ENCODE assay signal across 1 fruit fly cellular context in the genomic region with DNA sequence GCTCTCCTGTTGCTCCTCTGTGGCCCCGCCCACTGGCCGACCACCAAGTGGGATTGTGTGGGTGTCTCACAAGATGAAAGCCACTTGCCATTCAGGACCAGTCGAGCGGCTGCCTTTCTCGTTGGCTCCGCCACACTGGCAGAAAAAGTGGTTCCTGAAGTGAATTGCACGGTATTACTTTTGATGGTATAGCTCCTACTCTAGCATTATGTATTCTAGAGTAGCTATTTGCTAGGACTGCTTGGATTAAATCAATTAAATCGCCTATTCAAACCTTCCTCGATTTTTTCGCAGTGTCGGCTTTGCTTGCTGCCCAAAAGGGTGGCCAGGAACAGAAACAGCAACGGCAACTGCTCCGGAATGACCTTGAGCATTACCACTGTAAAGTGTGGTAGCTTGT.
TF ChIP-seq lines count a peak whose summit lies in the region.

No protein-coding gene starts in this region.

TF ChIP-seq in whole organism, embryonic, 481 proteins besides CTCF, POLR2A, EP300 and RAD21 (continued from another document and continues in another):
- TF ChIP-seq CG8924 (tag; optimal IDR thresholded peaks at IDR 0.05; lab: Kevin White, UChicago) (no peak), lmd (GFP tag; IDR thresholded peaks at IDR 0.05; lab: Robert Waterston, UW) (peak; percentile 60), CG8944 (GFP tag; optimal IDR thresholded peaks at IDR 0.05; lab: Kevin White, UChicago) (no peak), CG13123 (GFP tag; optimal IDR thresholded peaks at IDR 0.05; lab: Kevin White, UChicago) (no peak), CG1832 (GFP tag; optimal IDR thresholded peaks at IDR 0.05; lab: Kevin White, UChicago) (no peak), CG7839 (tag; optimal IDR thresholded peaks at IDR 0.05; lab: Kevin White, UChicago) (peak; percentile 51), CG13287 (GFP tag; IDR thresholded peaks at IDR 0.05; lab: Robert Waterston, UW; ENCODE audit: partially characterized antibody) (no peak), CG10209 (GFP tag; optimal IDR thresholded peaks at IDR 0.05; lab: Kevin White, UChicago) (peak; percentile 9), CG13424 (tag; optimal IDR thresholded peaks at IDR 0.05; lab: Kevin White, UChicago) (no peak), B-H2 (GFP tag; optimal IDR thresholded peaks at IDR 0.05; lab: Kevin White, UChicago) (no peak), Neu2 (GFP tag; optimal IDR thresholded peaks at IDR 0.05; lab: Kevin White, UChicago; ENCODE audit: borderline replicate concordance) (no peak), dati (GFP tag; IDR thresholded peaks at IDR 0.05; lab: Robert Waterston, UW) (no peak), slbo (GFP tag; IDR thresholded peaks at IDR 0.05; lab: Robert Waterston, UW) (peak; percentile 68), Dfd (GFP tag; optimal IDR thresholded peaks at IDR 0.05; lab: Kevin White, UChicago) (no peak), br (optimal IDR thresholded peaks at IDR 0.05; lab: Kevin White, UChicago) (no peak), Asciz (GFP tag; optimal IDR thresholded peaks at IDR 0.05; lab: Kevin White, UChicago) (no peak), ro (GFP tag; IDR thresholded peaks at IDR 0.05; lab: Robert Waterston, UW) (no peak), CG10147 (GFP tag; optimal IDR thresholded peaks at IDR 0.05; lab: Kevin White, UChicago) (peak; percentile 34), Kr (GFP tag; optimal IDR thresholded peaks at IDR 0.05; lab: Kevin White, UChicago) (no peak), CG8478 (optimal IDR thresholded peaks at IDR 0.05; lab: Kevin White, UChicago) (no peak), CG14050 (GFP tag; IDR thresholded peaks at IDR 0.05; lab: Robert Waterston, UW) (no peak), jing (GFP tag; optimal IDR thresholded peaks at IDR 0.05; lab: Kevin White, UChicago) (no peak), CG8359 (GFP tag; optimal IDR thresholded peaks at IDR 0.05; lab: Kevin White, UChicago; ENCODE audit: borderline replicate concordance) (no peak), org-1 (GFP tag; optimal IDR thresholded peaks at IDR 0.05; lab: Kevin White, UChicago) (no peak), CG11696 (GFP tag; IDR thresholded peaks at IDR 0.05; lab: Robert Waterston, UW) (0 out of 2 replicates have a peak, but pooled peaks have one; percentile 24), GATAe (GFP tag; conservative IDR thresholded peaks at IDR 0.05; lab: Robert Waterston, UW) (no peak; the same call in 1 of the 2 replicates), CG2712 (tag; optimal IDR thresholded peaks at IDR 0.05; lab: Kevin White, UChicago) (peak; percentile 3), ci (GFP tag; IDR thresholded peaks at IDR 0.05; lab: Robert Waterston, UW) (no peak), Dek (tag; optimal IDR thresholded peaks at IDR 0.05; lab: Kevin White, UChicago) (no peak), run (tag; optimal IDR thresholded peaks at IDR 0.05; lab: Kevin White, UChicago) (no peak), trem (tag; optimal IDR thresholded peaks at IDR 0.05; lab: Kevin White, UChicago) (no peak), CG10959 (GFP tag; IDR thresholded peaks at IDR 0.05; lab: Robert Waterston, UW) (0 out of 2 replicates have a peak, but pooled peaks have one; percentile 9), pfk (GFP tag; optimal IDR thresholded peaks at IDR 0.05; lab: Kevin White, UChicago) (no peak), so (GFP tag; IDR thresholded peaks at IDR 0.05; lab: Robert Waterston, UW) (no peak), CkIIα-i1 (GFP tag; IDR thresholded peaks at IDR 0.05; lab: Robert Waterston, UW) (no peak), croc (GFP tag; conservative IDR thresholded peaks at IDR 0.05; lab: Robert Waterston, UW) (no peak), chn (GFP tag; optimal IDR thresholded peaks at IDR 0.05; lab: Kevin White, UChicago) (no peak), dpn (GFP tag; optimal IDR thresholded peaks at IDR 0.05; lab: Kevin White, UChicago) (peak in 1 of 2 experiments; percentile 18), CG6813 (GFP tag; optimal IDR thresholded peaks at IDR 0.05; lab: Kevin White, UChicago) (no peak), CG13624 (GFP tag; optimal IDR thresholded peaks at IDR 0.05; lab: Kevin White, UChicago) (peak; percentile 48), ems (GFP tag; optimal IDR thresholded peaks at IDR 0.05; lab: Kevin White, UChicago) (peak; percentile 31), CG17612 (GFP tag; IDR thresholded peaks at IDR 0.05; lab: Robert Waterston, UW) (no peak), sr (GFP tag; IDR thresholded peaks at IDR 0.05; lab: Robert Waterston, UW) (no peak), ash1 (GFP tag; optimal IDR thresholded peaks at IDR 0.05; lab: Kevin White, UChicago) (no peak), mirr (GFP tag; optimal IDR thresholded peaks at IDR 0.05; lab: Kevin White, UChicago) (no peak), ssp (GFP tag; IDR thresholded peaks at IDR 0.05; lab: Robert Waterston, UW) (no peak), tll (GFP tag; optimal IDR thresholded peaks at IDR 0.05; lab: Kevin White, UChicago) (no peak), tup (GFP tag; optimal IDR thresholded peaks at IDR 0.05; lab: Kevin White, UChicago) (no peak), CG15479 (GFP tag; optimal IDR thresholded peaks at IDR 0.05; lab: Kevin White, UChicago) (no peak), pho (GFP tag; optimal IDR thresholded peaks at IDR 0.05; lab: Kevin White, UChicago) (no peak), hkb (optimal IDR thresholded peaks at IDR 0.05; lab: Kevin White, UChicago) (no peak), hkb (GFP tag; IDR thresholded peaks at IDR 0.05; lab: Robert Waterston, UW) (peak; percentile 58), Sox100B (GFP tag; optimal IDR thresholded peaks at IDR 0.05; lab: Kevin White, UChicago) (no peak), CG6689 (GFP tag; IDR thresholded peaks at IDR 0.05; lab: Robert Waterston, UW) (peak; percentile 26; the same call in 1 of the 2 replicates), Hr3 (GFP tag; optimal IDR thresholded peaks at IDR 0.05; lab: Kevin White, UChicago) (no peak), cato (GFP tag; optimal IDR thresholded peaks at IDR 0.05; lab: Kevin White, UChicago; ENCODE audit: borderline replicate concordance) (no peak), CG7357 (GFP tag; IDR thresholded peaks at IDR 0.05; lab: Robert Waterston, UW) (no peak), onecut (GFP tag; IDR thresholded peaks at IDR 0.05; lab: Robert Waterston, UW) (no peak), Trl (optimal IDR thresholded peaks at IDR 0.05; lab: Kevin White, UChicago) (no peak), Trl (GFP tag; optimal IDR thresholded peaks at IDR 0.05; lab: Kevin White, UChicago) (no peak), CG4328 (GFP tag; optimal IDR thresholded peaks at IDR 0.05; lab: Kevin White, UChicago) (no peak), Max (GFP tag; optimal IDR thresholded peaks at IDR 0.05; lab: Kevin White, UChicago) (no peak), CG10654 (GFP tag; optimal IDR thresholded peaks at IDR 0.05; lab: Kevin White, UChicago) (no peak), Rfx (GFP tag; IDR thresholded peaks at IDR 0.05; lab: Robert Waterston, UW) (peak; percentile 76), salm (tag; optimal IDR thresholded peaks at IDR 0.05; lab: Kevin White, UChicago) (no peak), CG15011 (GFP tag; optimal IDR thresholded peaks at IDR 0.05; lab: Kevin White, UChicago) (peak; percentile 25), Mrtf (GFP tag; IDR thresholded peaks at IDR 0.05; lab: Robert Waterston, UW) (no peak), Hmr (GFP tag; optimal IDR thresholded peaks at IDR 0.05; lab: Kevin White, UChicago) (peak; percentile 32), gt (GFP tag; IDR thresholded peaks at IDR 0.05; lab: Robert Waterston, UW) (no peak), CG2120 (GFP tag; optimal IDR thresholded peaks at IDR 0.05; lab: Kevin White, UChicago) (peak; percentile 59), CG7745 (tag; optimal IDR thresholded peaks at IDR 0.05; lab: Kevin White, UChicago) (no peak), Doc2 (GFP tag; IDR thresholded peaks at IDR 0.05; lab: Robert Waterston, UW) (no peak), Nf-YB (GFP tag; optimal IDR thresholded peaks at IDR 0.05; lab: Kevin White, UChicago) (no peak), CG34422 (GFP tag; IDR thresholded peaks at IDR 0.05; lab: Robert Waterston, UW) (no peak), PHDP (tag; optimal IDR thresholded peaks at IDR 0.05; lab: Kevin White, UChicago) (no peak), gsb-n (tag; optimal IDR thresholded peaks at IDR 0.05; lab: Kevin White, UChicago) (no peak), Atf6 (GFP tag; IDR thresholded peaks at IDR 0.05; lab: Robert Waterston, UW) (peak; percentile 40; the same call in 1 of the 2 replicates), CG12769 (tag; optimal IDR thresholded peaks at IDR 0.05; lab: Kevin White, UChicago) (peak; percentile 43), wek (GFP tag; optimal IDR thresholded peaks at IDR 0.05; lab: Kevin White, UChicago) (no peak), otp (GFP tag; IDR thresholded peaks at IDR 0.05; lab: Robert Waterston, UW) (no peak), stc (GFP tag; IDR thresholded peaks at IDR 0.05; lab: Robert Waterston, UW) (0 out of 2 replicates have a peak, but pooled peaks have one; percentile 19), CG7928 (GFP tag; optimal IDR thresholded peaks at IDR 0.05; lab: Kevin White, UChicago) (no peak), Vsx1 (GFP tag; optimal IDR thresholded peaks at IDR 0.05; lab: Kevin White, UChicago) (no peak), corto (GFP tag; optimal IDR thresholded peaks at IDR 0.05; lab: Kevin White, UChicago) (no peak), TFAM (GFP tag; optimal IDR thresholded peaks at IDR 0.05; lab: Kevin White, UChicago) (no peak), nmo (GFP tag; optimal IDR thresholded peaks at IDR 0.05; lab: Kevin White, UChicago) (no peak), lbe (GFP tag; optimal IDR thresholded peaks at IDR 0.05; lab: Kevin White, UChicago) (no peak), aop (GFP tag; IDR thresholded peaks at IDR 0.05; lab: Robert Waterston, UW) (no peak), ab (GFP tag; optimal IDR thresholded peaks at IDR 0.05; lab: Kevin White, UChicago) (no peak), Antp (GFP tag; optimal IDR thresholded peaks at IDR 0.05; lab: Kevin White, UChicago) (no peak), fd3F (GFP tag; optimal IDR thresholded peaks at IDR 0.05; lab: Kevin White, UChicago) (no peak), CG4617 (GFP tag; optimal IDR thresholded peaks at IDR 0.05; lab: Kevin White, UChicago; ENCODE audit: borderline replicate concordance) (no peak), ham (GFP tag; IDR thresholded peaks at IDR 0.05; lab: Robert Waterston, UW) (no peak), eve (GFP tag; optimal IDR thresholded peaks at IDR 0.05; lab: Kevin White, UChicago) (no peak), CG9215 (GFP tag; IDR thresholded peaks at IDR 0.05; lab: Robert Waterston, UW) (peak; percentile 34; the same call in 1 of the 2 replicates), gce (GFP tag; IDR thresholded peaks at IDR 0.05; lab: Robert Waterston, UW) (no peak), gem (tag; optimal IDR thresholded peaks at IDR 0.05; lab: Kevin White, UChicago) (no peak), bbx (GFP tag; IDR thresholded peaks at IDR 0.05; lab: Robert Waterston, UW; ENCODE audit: partially characterized antibody) (no peak), CG9609 (GFP tag; optimal IDR thresholded peaks at IDR 0.05; lab: Kevin White, UChicago) (no peak), CG6854 (GFP tag; optimal IDR thresholded peaks at IDR 0.05; lab: Kevin White, UChicago) (peak; percentile 32), stwl (tag; optimal IDR thresholded peaks at IDR 0.05; lab: Kevin White, UChicago) (no peak), CG10274 (GFP tag; optimal IDR thresholded peaks at IDR 0.05; lab: Kevin White, UChicago) (no peak), CG15601 (tag; optimal IDR thresholded peaks at IDR 0.05; lab: Kevin White, UChicago) (no peak), luna (GFP tag; optimal IDR thresholded peaks at IDR 0.05; lab: Kevin White, UChicago) (no peak), CG4707 (GFP tag; optimal IDR thresholded peaks at IDR 0.05; lab: Kevin White, UChicago) (no peak), Jarid2 (GFP tag; optimal IDR thresholded peaks at IDR 0.05; lab: Kevin White, UChicago) (no peak), CG32772 (GFP tag; IDR thresholded peaks at IDR 0.05; lab: Robert Waterston, UW) (peak; percentile 46; the same call in 1 of the 2 replicates), Lim3 (GFP tag; IDR thresholded peaks at IDR 0.05; lab: Robert Waterston, UW) (no peak), sug (tag; optimal IDR thresholded peaks at IDR 0.05; lab: Kevin White, UChicago) (no peak), CG10565 (GFP tag; optimal IDR thresholded peaks at IDR 0.05; lab: Kevin White, UChicago) (no peak), CG10979 (tag; optimal IDR thresholded peaks at IDR 0.05; lab: Kevin White, UChicago) (peak; percentile 15), oc (tag; optimal IDR thresholded peaks at IDR 0.05; lab: Kevin White, UChicago) (no peak), Spps (tag; optimal IDR thresholded peaks at IDR 0.05; lab: Kevin White, UChicago) (no peak), grau (tag; optimal IDR thresholded peaks at IDR 0.05; lab: Kevin White, UChicago) (peak; percentile 10), fru (optimal IDR thresholded peaks at IDR 0.05; lab: Kevin White, UChicago) (no peak), mld (GFP tag; IDR thresholded peaks at IDR 0.05; lab: Robert Waterston, UW; ENCODE audit: partially characterized antibody) (no peak), CG18011 (GFP tag; optimal IDR thresholded peaks at IDR 0.05; lab: Kevin White, UChicago) (no peak), exex (tag; optimal IDR thresholded peaks at IDR 0.05; lab: Kevin White, UChicago) (no peak), CG17568 (GFP tag; optimal IDR thresholded peaks at IDR 0.05; lab: Kevin White, UChicago) (no peak), CG5180 (GFP tag; optimal IDR thresholded peaks at IDR 0.05; lab: Kevin White, UChicago) (no peak), CG18476 (GFP tag; optimal IDR thresholded peaks at IDR 0.05; lab: Kevin White, UChicago) (no peak), Bdp1 (GFP tag; optimal IDR thresholded peaks at IDR 0.05; lab: Kevin White, UChicago) (no peak), nau (GFP tag; optimal IDR thresholded peaks at IDR 0.05; lab: Kevin White, UChicago) (no peak), CG3163 (GFP tag; optimal IDR thresholded peaks at IDR 0.05; lab: Kevin White, UChicago) (no peak), inv (GFP tag; IDR thresholded peaks at IDR 0.05; lab: Robert Waterston, UW; ENCODE audit: partially characterized antibody) (no peak), CG6654 (GFP tag; optimal IDR thresholded peaks at IDR 0.05; lab: Kevin White, UChicago) (no peak), CG7372 (GFP tag; IDR thresholded peaks at IDR 0.05; lab: Robert Waterston, UW) (no peak), Poxn (GFP tag; IDR thresholded peaks at IDR 0.05; lab: Robert Waterston, UW) (no peak), jigr1 (GFP tag; IDR thresholded peaks at IDR 0.05; lab: Robert Waterston, UW) (no peak), CG11504 (tag; optimal IDR thresholded peaks at IDR 0.05; lab: Kevin White, UChicago) (peak; percentile 58), slou (GFP tag; optimal IDR thresholded peaks at IDR 0.05; lab: Kevin White, UChicago) (no peak), kni (GFP tag; optimal IDR thresholded peaks at IDR 0.05; lab: Kevin White, UChicago) (no peak), CG32532 (GFP tag; IDR thresholded peaks at IDR 0.05; lab: Robert Waterston, UW) (peak; percentile 71)
